Worm (Caenorhabditis elegans): ENCODE results near the gene ketn-1.

DNA sequence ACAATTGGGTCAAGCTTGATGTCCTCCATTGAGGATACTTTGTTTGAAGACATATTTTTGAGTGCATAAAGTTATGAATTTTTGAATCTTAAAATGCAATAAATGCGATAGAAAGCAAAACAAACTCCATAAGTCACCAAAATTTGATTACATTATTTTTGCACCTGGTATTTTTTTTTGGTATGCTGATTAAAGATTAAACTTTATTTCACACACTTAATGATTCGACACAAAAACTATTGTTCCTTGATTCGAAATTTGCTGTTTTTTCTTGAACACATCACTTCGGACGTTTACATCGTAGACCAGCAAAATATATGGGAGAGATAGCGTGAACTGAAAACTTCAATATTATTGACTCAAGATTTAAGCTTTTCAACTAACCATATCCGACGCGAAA is 67.4 kb downstream of the ketn-1 start, which contains the start of gene srg-61:
- TF ChIP-seq mdl-1 (tag; optimal IDR thresholded peaks at IDR 0.05) (no peak), unc-130 (GFP tag; optimal IDR thresholded peaks at IDR 0.05) (no peak), snpc-4 (tag; optimal IDR thresholded peaks at IDR 0.05) (no peak)

Data from whole organism, L4 larva.